Worm (Caenorhabditis elegans) whole organism, mixed stage, embryonic: ENCODE measurements around the gene zyg-1.

ENCODE experiments used
- M03D4.4 ChIP-seq: sonication (generic microtip); optimal IDR thresholded peaks from 2 replicates; lab custom pipeline; 2017; ENCODE audit warnings: mild to moderate bottlenecking, missing genetic modification characterization, missing compliant biosample characterization
- bed-3 ChIP-seq: fragments of 200-800 bp; sonication (Bioruptor generic); optimal IDR thresholded peaks from 3 replicates; lab custom pipeline; 2018; ENCODE audit warnings: mild to moderate bottlenecking, missing genetic modification characterization, moderate library complexity, missing compliant biosample characterization
- ceh-39 ChIP-seq: fragments of 150-350 bp; optimal IDR thresholded peaks from 2 replicates; lab custom pipeline; 2014; ENCODE audit warnings: missing biosample characterization, missing genetic modification characterization
- ceh-43 ChIP-seq: fragments of 200-800 bp; sonication (Bioruptor generic); optimal IDR thresholded peaks from 2 replicates; lab custom pipeline; 2018; ENCODE audit warnings: mild to moderate bottlenecking, missing genetic modification characterization, moderate library complexity, missing compliant biosample characterization
- ceh-83 ChIP-seq: fragments of 200-800 bp; sonication (Bioruptor generic); optimal IDR thresholded peaks from 2 replicates; lab custom pipeline; 2018; ENCODE audit warnings: mild to moderate bottlenecking, missing genetic modification characterization, missing compliant biosample characterization
- cnd-1 ChIP-seq: fragments of 200-800 bp; sonication (Bioruptor generic); optimal IDR thresholded peaks from 2 replicates; lab custom pipeline; 2018; ENCODE audit warnings: mild to moderate bottlenecking, missing genetic modification characterization, missing compliant biosample characterization
- drap-1 ChIP-seq: fragments of 200-800 bp; sonication (Bioruptor generic); optimal IDR thresholded peaks from 3 replicates; lab custom pipeline; 2018; ENCODE audit warnings: mild to moderate bottlenecking, missing genetic modification characterization, missing compliant biosample characterization
- elt-1 ChIP-seq: sonication (generic microtip); optimal IDR thresholded peaks from 2 replicates; lab custom pipeline; 2017; ENCODE audit warnings: missing genetic modification characterization, mild to moderate bottlenecking, missing compliant biosample characterization, antibody characterized with exemption, moderate library complexity, borderline replicate concordance; ENCODE audit not compliant: insufficient read depth
- elt-3 ChIP-seq: fragments of 150-350 bp; optimal IDR thresholded peaks from 2 replicates; lab custom pipeline; 2014; ENCODE audit warnings: missing biosample characterization, missing genetic modification characterization
- ham-2 ChIP-seq: fragments of 200-800 bp; sonication (Bioruptor generic); optimal IDR thresholded peaks from 2 replicates; lab custom pipeline; 2018; ENCODE audit warnings: mild to moderate bottlenecking, missing genetic modification characterization, missing compliant biosample characterization
- hlh-1 ChIP-seq: fragments of 150-350 bp; optimal IDR thresholded peaks from 2 replicates; lab custom pipeline; 2014; ENCODE audit warnings: missing biosample characterization, missing genetic modification reagents, missing genetic modification characterization
- lin-13 ChIP-seq: fragments of 150-350 bp; optimal IDR thresholded peaks from 2 replicates; lab custom pipeline; 2014; ENCODE audit warnings: missing biosample characterization, missing genetic modification characterization
- lin-32 ChIP-seq: fragments of 200-800 bp; sonication (Bioruptor generic); optimal IDR thresholded peaks from 2 replicates; lab custom pipeline; 2018; ENCODE audit warnings: mild to moderate bottlenecking, missing genetic modification characterization, missing compliant biosample characterization
- lsy-2 ChIP-seq: fragments of 150-350 bp; optimal IDR thresholded peaks from 2 replicates; lab custom pipeline; 2014; ENCODE audit warnings: missing biosample characterization, missing genetic modification characterization
- mab-5 ChIP-seq: fragments of 150-350 bp; optimal IDR thresholded peaks from 2 replicates; lab custom pipeline; 2014; ENCODE audit warnings: missing biosample characterization, missing genetic modification characterization
- mep-1 ChIP-seq: fragments of 150-350 bp; optimal IDR thresholded peaks from 2 replicates; lab custom pipeline; 2017; ENCODE audit warnings: missing biosample characterization, missing genetic modification reagents, missing genetic modification characterization, inconsistent platforms
- mls-2 ChIP-seq: sonication (generic microtip); optimal IDR thresholded peaks from 2 replicates; lab custom pipeline; 2016; ENCODE audit warnings: mild to moderate bottlenecking, missing genetic modification characterization, moderate library complexity, missing compliant biosample characterization
- nhr-12 ChIP-seq: fragments of 150-350 bp; optimal IDR thresholded peaks from 2 replicates; lab custom pipeline; 2014; ENCODE audit warnings: missing biosample characterization, missing genetic modification characterization
- nhr-2 ChIP-seq: fragments of 150-350 bp; optimal IDR thresholded peaks from 2 replicates; lab custom pipeline; 2014; ENCODE audit warnings: missing biosample characterization, missing genetic modification characterization
- nhr-237 ChIP-seq: fragments of 150-350 bp; optimal IDR thresholded peaks from 2 replicates; lab custom pipeline; 2014; ENCODE audit warnings: missing biosample characterization, missing genetic modification characterization
- nhr-28 ChIP-seq: fragments of 150-350 bp; optimal IDR thresholded peaks from 2 replicates; lab custom pipeline; 2014; ENCODE audit warnings: missing biosample characterization, missing genetic modification characterization
- nhr-76 ChIP-seq: sonication (generic microtip); optimal IDR thresholded peaks from 2 replicates; lab custom pipeline; 2017; ENCODE audit warnings: missing biosample characterization, missing genetic modification characterization
- pha-4 ChIP-seq: fragments of 150-350 bp; optimal IDR thresholded peaks from 2 replicates; lab custom pipeline; 2018; ENCODE audit warnings: missing biosample characterization, missing genetic modification reagents, missing genetic modification characterization
- sem-2 ChIP-seq: fragments of 200-800 bp; sonication (Bioruptor generic); optimal IDR thresholded peaks from 2 replicates; lab custom pipeline; 2018; ENCODE audit warnings: mild to moderate bottlenecking, missing genetic modification characterization, missing compliant biosample characterization
- snpc-4 ChIP-seq: fragments of 150-350 bp; optimal IDR thresholded peaks from 2 replicates; lab custom pipeline; 2014; ENCODE audit warnings: missing biosample characterization, missing genetic modification characterization
- sptf-1 ChIP-seq: sonication (generic microtip); optimal IDR thresholded peaks from 2 replicates; lab custom pipeline; 2017; ENCODE audit warnings: mild to moderate bottlenecking, missing genetic modification characterization, moderate library complexity, missing compliant biosample characterization
- unc-39 ChIP-seq: fragments of 150-350 bp; optimal IDR thresholded peaks from 2 replicates; lab custom pipeline; 2014; ENCODE audit warnings: missing biosample characterization, missing genetic modification characterization
- zip-8 ChIP-seq: fragments of 150-350 bp; optimal IDR thresholded peaks from 2 replicates; lab custom pipeline; 2014; ENCODE audit warnings: missing biosample characterization, missing genetic modification characterization
- ztf-11 ChIP-seq: fragments of 150-350 bp; optimal IDR thresholded peaks from 2 replicates; lab custom pipeline; 2014; ENCODE audit warnings: missing biosample characterization, missing genetic modification characterization

Gene zyg-1

ce11 chrII:5663180-5663791 lies 13.7 kb downstream of the zyg-1 start:
- TF ChIP-seq unc-39 (tag; lab: Kevin White, UChicago): no peak
- TF ChIP-seq nhr-2 (tag; lab: Kevin White, UChicago): no peak
- no peak for TF ChIP-seq ham-2 (GFP tag; lab: Kevin White, UChicago)
- TF ChIP-seq ceh-43 (GFP tag; lab: Kevin White, UChicago): no peak
- no peak for TF ChIP-seq lin-32
- TF ChIP-seq drap-1: no peak
- no peak for TF ChIP-seq bed-3 (GFP tag; lab: Kevin White, UChicago)
- TF ChIP-seq cnd-1 (tag; lab: Kevin White, UChicago): no peak
- no peak for TF ChIP-seq nhr-76 (tag; lab: Kevin White, UChicago)
- TF ChIP-seq lsy-2 (tag; lab: Kevin White, UChicago): no peak
- no peak for TF ChIP-seq elt-3 (tag; lab: Kevin White, UChicago)
- no peak for TF ChIP-seq snpc-4 (tag; lab: Kevin White, UChicago)

DNA sequence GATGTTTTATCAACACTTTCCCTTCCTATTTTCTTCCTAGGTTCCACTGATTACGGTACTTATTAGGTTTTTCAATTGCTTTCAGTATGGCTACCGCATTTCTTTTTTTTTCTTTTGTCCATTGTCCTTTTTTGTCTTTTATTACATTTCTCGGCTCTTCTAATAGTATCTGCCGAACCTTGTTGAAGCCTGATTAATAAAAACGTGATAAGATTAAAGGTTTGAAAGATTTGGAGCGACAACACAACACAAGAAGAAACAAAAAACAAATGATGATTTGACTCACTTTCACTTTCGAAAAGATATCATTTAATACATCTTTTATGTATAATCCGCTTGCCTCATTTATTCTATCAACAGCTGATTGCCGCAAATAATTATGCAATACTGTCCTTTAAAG lies 15.5 kb downstream of the zyg-1 start, which contains the start of gene C25H3.15:
C25H3.15 (plus strand) TSS at position 301 of the 400 bp plus-strand sequence.
- no peak for TF ChIP-seq nhr-76 (tag; lab: Kevin White, UChicago)
- TF ChIP-seq, all 35 proteins: peak for 0

ce11 chrII:5665991-5666390 lies 16.4 kb downstream of the zyg-1 start, which contains the start of gene C25H3.16:
Gene C25H3.16, plus strand, starts transcription at chrII:5666291.
- TF ChIP-seq nhr-237 (tag; lab: Kevin White, UChicago) (no peak), elt-3 (tag; lab: Kevin White, UChicago) (no peak), pha-4 (tag; lab: Kevin White, UChicago) (no peak), M03D4.4 (tag; lab: Kevin White, UChicago) (no peak), hlh-1 (no peak), sem-2 (GFP tag; lab: Kevin White, UChicago) (no peak), ceh-43 (GFP tag; lab: Kevin White, UChicago) (no peak), sptf-1 (tag; lab: Kevin White, UChicago) (no peak), ztf-11 (tag; lab: Kevin White, UChicago) (no peak), lin-13 (tag; lab: Kevin White, UChicago) (no peak), mep-1 (tag; lab: Kevin White, UChicago) (no peak), mab-5 (tag; lab: Kevin White, UChicago) (no peak), nhr-28 (tag; lab: Kevin White, UChicago) (no peak)

ce11 chrII:5667540-5667939 lies 18.0 kb downstream of the zyg-1 start:
- TF ChIP-seq lin-32: no peak
- TF ChIP-seq sem-2 (GFP tag; lab: Kevin White, UChicago): peak; percentile 50
- TF ChIP-seq elt-1 (tag; lab: Kevin White, UChicago): peak; percentile 52
- peak; percentile 70 for TF ChIP-seq ceh-39 (tag; lab: Kevin White, UChicago)
- peak; percentile 55 for TF ChIP-seq drap-1

DNA sequence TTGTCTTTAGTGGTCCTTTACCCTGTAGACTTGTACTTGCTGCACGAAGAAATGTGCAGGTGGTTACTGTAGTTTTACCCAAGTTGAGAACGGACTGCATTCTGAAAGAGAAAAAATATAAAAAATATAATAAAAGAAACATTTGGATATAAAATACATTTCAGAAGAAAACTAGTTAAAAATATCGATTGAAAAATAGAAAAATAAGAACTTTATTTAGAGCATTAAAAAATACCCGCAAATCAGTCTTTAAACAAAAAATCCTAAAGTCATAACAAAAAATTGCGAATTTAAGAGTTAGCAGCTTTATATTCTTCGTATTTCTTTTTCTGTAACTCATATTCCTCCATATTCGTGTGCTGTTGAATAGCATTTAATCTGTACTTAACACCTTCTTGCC lies 19.3 kb downstream of the zyg-1 start, which contains the start of gene C25H3.7:
C25H3.7 (minus strand) TSS at position 101 of the 400 bp plus-strand sequence.
- TF ChIP-seq ztf-11 (tag; lab: Kevin White, UChicago) (no peak), ceh-39 (tag; lab: Kevin White, UChicago) (no peak), hlh-1 (no peak), nhr-12 (tag; lab: Kevin White, UChicago) (no peak), nhr-76 (tag; lab: Kevin White, UChicago) (no peak), cnd-1 (tag; lab: Kevin White, UChicago) (no peak), mep-1 (tag; lab: Kevin White, UChicago) (no peak), elt-3 (tag; lab: Kevin White, UChicago) (no peak), drap-1 (no peak), mls-2 (tag; lab: Kevin White, UChicago) (no peak), zip-8 (no peak), ceh-83 (GFP tag; lab: Kevin White, UChicago) (no peak), ham-2 (GFP tag; lab: Kevin White, UChicago) (no peak), lsy-2 (tag; lab: Kevin White, UChicago) (no peak), M03D4.4 (tag; lab: Kevin White, UChicago) (no peak), snpc-4 (tag; lab: Kevin White, UChicago) (no peak)
